Worm (Caenorhabditis elegans): Measurements from ENCODE around the gene fbxb-85.
A peak's percentile ranks its signal among the peaks of the same experiment; 100 is the strongest.

The fbxb-85 gene

DNA sequence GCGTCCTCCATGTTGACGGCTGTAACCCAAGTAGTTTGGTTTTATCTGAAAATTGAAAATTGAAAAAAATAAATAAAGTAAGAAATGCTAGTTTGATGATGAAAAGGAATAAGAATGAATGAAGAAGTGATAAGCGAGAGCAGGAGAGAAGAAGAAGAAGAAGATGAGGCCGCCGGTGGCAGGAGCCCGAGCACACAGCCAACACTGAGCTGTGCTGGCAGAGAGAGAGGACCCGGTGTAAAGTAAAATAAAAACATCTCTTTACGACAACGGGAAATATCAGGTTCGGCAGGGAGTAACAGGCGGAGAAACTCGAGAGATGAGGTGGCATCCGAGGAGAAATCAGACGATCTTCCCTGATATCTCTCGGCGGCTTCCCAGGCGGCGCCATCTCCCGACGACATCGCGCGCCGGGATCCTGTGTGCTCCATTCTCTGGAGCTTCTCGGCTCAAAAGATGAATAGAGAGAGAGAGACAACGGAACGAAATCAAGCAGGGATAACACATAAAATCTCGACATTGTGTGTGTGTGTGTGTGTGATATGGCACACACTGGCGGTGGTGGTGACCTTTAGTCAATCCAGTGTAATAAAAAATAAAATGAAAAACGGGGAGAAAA lies 31.9 kb downstream of the fbxb-85 start, which contains the start of gene sca-1 (continued):
- TF ChIP-seq lsy-2 (tag; optimal IDR thresholded peaks at IDR 0.05): peak; percentile 17 to 42
- no peak for TF ChIP-seq ces-1 (GFP tag; optimal IDR thresholded peaks at IDR 0.05)
- TF ChIP-seq vab-15 (tag; optimal IDR thresholded peaks at IDR 0.05): no peak
- TF ChIP-seq ceh-8 (GFP tag; optimal IDR thresholded peaks at IDR 0.05): no peak
- TF ChIP-seq fkh-10 (GFP tag; optimal IDR thresholded peaks at IDR 0.05): no peak
- no peak for TF ChIP-seq tlp-1 (tag; optimal IDR thresholded peaks at IDR 0.05)
- TF ChIP-seq nhr-11 (tag; optimal IDR thresholded peaks at IDR 0.05): no peak
- TF ChIP-seq ztf-11 (tag; optimal IDR thresholded peaks at IDR 0.05): peak in 1 of 2 experiments; percentile 3
- TF ChIP-seq nhr-76 (tag; optimal IDR thresholded peaks at IDR 0.05): no peak
- no peak for TF ChIP-seq egl-13 (tag; optimal IDR thresholded peaks at IDR 0.05)
- no peak for TF ChIP-seq C34B4.2 (tag; optimal IDR thresholded peaks at IDR 0.05)
- no peak for TF ChIP-seq aly-2 (tag; optimal IDR thresholded peaks at IDR 0.05)
- TF ChIP-seq tbx-2 (tag; optimal IDR thresholded peaks at IDR 0.05): peak; percentile 17
- no peak for TF ChIP-seq fos-1 (tag; optimal IDR thresholded peaks at IDR 0.05)
- no peak for TF ChIP-seq nhr-85 (tag)
- no peak for TF ChIP-seq snpc-4 (tag; optimal IDR thresholded peaks at IDR 0.05)
- TF ChIP-seq C04F5.9 (tag; optimal IDR thresholded peaks at IDR 0.05): no peak
- 0 out of 2 replicates have a peak, but pooled peaks have one; percentile 37 for TF ChIP-seq unc-98 (GFP tag; IDR thresholded peaks at IDR 0.05)
- TF ChIP-seq alr-1 (tag; optimal IDR thresholded peaks at IDR 0.05; ENCODE audit: borderline replicate concordance): no peak
- no peak for TF ChIP-seq ceh-63 (GFP tag; optimal IDR thresholded peaks at IDR 0.05)
- no peak for TF ChIP-seq dpl-1 (GFP tag; optimal IDR thresholded peaks at IDR 0.05)
- no peak for TF ChIP-seq sox-4 (tag; optimal IDR thresholded peaks at IDR 0.05)
- TF ChIP-seq lin-35 (GFP tag; optimal IDR thresholded peaks at IDR 0.05): peak in 1 of 2 experiments; percentile 7
- TF ChIP-seq elt-2 (tag; optimal IDR thresholded peaks at IDR 0.05): no peak
- no peak for TF ChIP-seq ceh-90 (tag; optimal IDR thresholded peaks at IDR 0.05)
- no peak for TF ChIP-seq unc-130 (tag; optimal IDR thresholded peaks at IDR 0.05)
- TF ChIP-seq swsn-7 (tag; optimal IDR thresholded peaks at IDR 0.05): peak; percentile 21
- no peak for TF ChIP-seq grh-1 (GFP tag; IDR thresholded peaks at IDR 0.05)
- TF ChIP-seq mdl-1 (tag; optimal IDR thresholded peaks at IDR 0.05): peak in 1 of 2 experiments; percentile 21
- TF ChIP-seq pax-3 (tag; optimal IDR thresholded peaks at IDR 0.05): no peak
- TF ChIP-seq irx-1 (tag; optimal IDR thresholded peaks at IDR 0.05): no peak
- TF ChIP-seq blmp-1 (tag; optimal IDR thresholded peaks at IDR 0.05): no peak
- TF ChIP-seq mab-9 (GFP tag; IDR thresholded peaks at IDR 0.05): no peak
- TF ChIP-seq nhr-77 (tag; optimal IDR thresholded peaks at IDR 0.05): no peak
- TF ChIP-seq snu-23 (GFP tag; optimal IDR thresholded peaks at IDR 0.05): peak; percentile 48
- no peak for TF ChIP-seq hlh-4 (tag; optimal IDR thresholded peaks at IDR 0.05)
- TF ChIP-seq efl-1 (optimal IDR thresholded peaks at IDR 0.05): no peak
- peak in 1 of 2 experiments; percentile 90 for TF ChIP-seq efl-1 (GFP tag; optimal IDR thresholded peaks at IDR 0.05 in 1 of 2)
- TF ChIP-seq ceh-88 (GFP tag; IDR thresholded peaks at IDR 0.05): no peak
- TF ChIP-seq Y116A8C.19 (tag; optimal IDR thresholded peaks at IDR 0.05; ENCODE audit: borderline replicate concordance): no peak
- no peak for TF ChIP-seq unc-62 (GFP tag; optimal IDR thresholded peaks at IDR 0.05)
- TF ChIP-seq aha-1 (tag; optimal IDR thresholded peaks at IDR 0.05): no peak
- TF ChIP-seq lin-15B (tag; optimal IDR thresholded peaks at IDR 0.05): no peak
- no peak for TF ChIP-seq skn-1 (tag; optimal IDR thresholded peaks at IDR 0.05)
- TF ChIP-seq pag-3 (tag; optimal IDR thresholded peaks at IDR 0.05; ENCODE audit: borderline replicate concordance, insufficient read depth): peak; percentile 86
- no peak for TF ChIP-seq mef-2 (tag; optimal IDR thresholded peaks at IDR 0.05)
- no peak for TF ChIP-seq hlh-17 (GFP tag; optimal IDR thresholded peaks at IDR 0.05; ENCODE audit: borderline replicate concordance)
